Worm (Caenorhabditis elegans): ENCODE data around the gene F58F9.3.

DNA sequence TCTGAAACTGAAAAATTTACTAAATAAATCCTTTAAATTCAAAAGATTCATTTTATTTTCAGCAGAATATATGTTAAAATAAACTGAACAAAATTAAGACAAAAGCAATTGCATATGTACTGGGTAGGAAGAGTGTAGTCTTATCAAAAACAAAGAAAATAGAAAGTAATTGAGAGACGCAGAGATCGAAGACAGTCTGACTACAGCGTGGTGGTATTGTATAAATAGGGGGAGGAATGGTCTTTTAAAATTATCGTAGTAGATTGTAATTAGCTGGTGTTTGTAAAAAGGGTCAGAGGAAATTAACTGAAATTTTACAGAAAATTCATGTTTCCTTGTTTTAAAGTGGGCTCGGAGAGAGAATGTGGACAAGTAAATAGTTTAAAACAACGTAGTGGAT, 15.4 kb downstream of the F58F9.3 start, which contains the start of gene acox-3:
- no peak for TF ChIP-seq lin-13 (GFP tag; optimal IDR thresholded peaks at IDR 0.05)
- no peak for TF ChIP-seq snpc-4 (tag; optimal IDR thresholded peaks at IDR 0.05)

Measured in whole organism, L4 larva.